Fruit fly (Drosophila melanogaster) whole organism, embryonic: ENCODE results near the gene CG44090.

Source experiments
- CG10321 ChIP-seq: fragments of 200-800 bp; sonication (Bioruptor generic); IDR thresholded peaks from 2 replicates; pipeline ENCODE4 v1.3.6; 2022; ENCODE audit warnings: missing biosample characterization, missing genetic modification characterization
- CG11695 ChIP-seq: fragments of 200-800 bp; sonication (Bioruptor generic); IDR thresholded peaks from 3 replicates; pipeline ENCODE4 v1.3.6; 2022; ENCODE audit warnings: missing biosample characterization, missing genetic modification characterization
- CG1233 ChIP-seq: fragments of 200-800 bp; sonication (Bioruptor generic); optimal IDR thresholded peaks from 4 replicates; lab custom pipeline; 2018; ENCODE audit warnings: missing biosample characterization, mild to moderate bottlenecking, missing genetic modification characterization
- CG12769 ChIP-seq: fragments of 200-800 bp; sonication (Bioruptor generic); optimal IDR thresholded peaks from 2 replicates; lab custom pipeline; 2019; ENCODE audit warnings: missing biosample characterization, mild to moderate bottlenecking, missing genetic modification characterization, moderate library complexity
- CG14860 ChIP-seq: fragments of 200-800 bp; sonication (Bioruptor generic); IDR thresholded peaks from 3 replicates; pipeline ENCODE4 v1.3.6; 2022; ENCODE audit warnings: missing biosample characterization, missing genetic modification characterization; ENCODE audit not compliant: partially characterized antibody
- CG15011 ChIP-seq: fragments of 200-800 bp; sonication (Bioruptor generic); optimal IDR thresholded peaks from 3 replicates; lab custom pipeline; 2018; ENCODE audit warnings: missing biosample characterization, mild to moderate bottlenecking, missing genetic modification characterization
- CG31224 ChIP-seq: fragments of 200-800 bp; sonication (Bioruptor generic); IDR thresholded peaks from 2 replicates; pipeline ENCODE4 v1.3.6; 2022; ENCODE audit warnings: missing biosample characterization, missing genetic modification characterization
- CG3163 ChIP-seq: fragments of 200-800 bp; sonication (Bioruptor generic); optimal IDR thresholded peaks from 3 replicates; lab custom pipeline; 2016; ENCODE audit warnings: missing biosample characterization, missing genetic modification characterization
- CG32772 ChIP-seq: fragments of 200-800 bp; sonication (Bioruptor generic); IDR thresholded peaks from 2 replicates; pipeline ENCODE4 v1.3.6; 2022; ENCODE audit warnings: missing biosample characterization, missing genetic modification characterization
- CG3838 ChIP-seq: fragments of 200-800 bp; sonication (Bioruptor generic); optimal IDR thresholded peaks from 3 replicates; lab custom pipeline; 2016; ENCODE audit warnings: missing biosample characterization, missing genetic modification characterization
- CG43689 ChIP-seq: fragments of 200-800 bp; sonication (Bioruptor generic); IDR thresholded peaks from 2 replicates; pipeline ENCODE4 v1.3.6; 2022; ENCODE audit warnings: missing biosample characterization, missing genetic modification characterization
- CG7963 ChIP-seq: fragments of 200-800 bp; sonication (Bioruptor generic); IDR thresholded peaks from 3 replicates; pipeline ENCODE4 v1.3.6; 2022; ENCODE audit warnings: missing biosample characterization, missing genetic modification characterization; ENCODE audit not compliant: partially characterized antibody
- CG7987 ChIP-seq: fragments of 200-800 bp; sonication (Bioruptor generic); optimal IDR thresholded peaks from 2 replicates; lab custom pipeline; 2018; ENCODE audit warnings: missing biosample characterization, mild to moderate bottlenecking, missing genetic modification characterization, moderate library complexity
- CrebB ChIP-seq: fragments of 200-800 bp; sonication (Bioruptor generic); optimal IDR thresholded peaks from 3 replicates; lab custom pipeline; 2018; ENCODE audit warnings: missing biosample characterization, mild to moderate bottlenecking, missing genetic modification characterization
- D19A ChIP-seq: fragments of 200-800 bp; optimal IDR thresholded peaks from 3 replicates; lab custom pipeline; 2019; ENCODE audit warnings: missing biosample characterization, mild to moderate bottlenecking, missing genetic modification characterization, moderate library complexity
- Dek ChIP-seq: fragments of 200-800 bp; sonication (Bioruptor generic); optimal IDR thresholded peaks from 3 replicates; lab custom pipeline; 2019; ENCODE audit warnings: missing biosample characterization, mild to moderate bottlenecking, missing genetic modification characterization, moderate library complexity
- Doc2 ChIP-seq: fragments of 200-800 bp; sonication (Bioruptor generic); IDR thresholded peaks from 2 replicates; pipeline ENCODE4 v1.3.6; 2022; ENCODE audit warnings: missing biosample characterization, missing genetic modification characterization
- Dref ChIP-seq: fragments of 200-800 bp; sonication (Bioruptor generic); IDR thresholded peaks from 2 replicates; pipeline ENCODE4 v1.3.6; 2022; ENCODE audit warnings: missing biosample characterization, missing genetic modification characterization
- Elba2 ChIP-seq: fragments of 200-800 bp; sonication (Bioruptor generic); optimal IDR thresholded peaks from 3 replicates; lab custom pipeline; 2016; ENCODE audit warnings: missing biosample characterization, missing genetic modification characterization
- Fer3 ChIP-seq: fragments of 200-800 bp; sonication (Bioruptor generic); optimal IDR thresholded peaks from 2 replicates; lab custom pipeline; 2018; ENCODE audit warnings: missing biosample characterization, mild to moderate bottlenecking, missing genetic modification characterization, moderate library complexity
- Hsf ChIP-seq: fragments of 200-800 bp; sonication (Bioruptor generic); optimal IDR thresholded peaks from 3 replicates; lab custom pipeline; 2016; ENCODE audit warnings: missing biosample characterization, missing genetic modification characterization
- Mad ChIP-seq: fragments of 200-800 bp; sonication (Bioruptor generic); optimal IDR thresholded peaks from 2 replicates; lab custom pipeline; 2016; ENCODE audit warnings: missing biosample characterization, missing genetic modification characterization
- Myb ChIP-seq: fragments of 200-800 bp; sonication (Bioruptor generic); optimal IDR thresholded peaks from 2 replicates; lab custom pipeline; 2016; ENCODE audit warnings: missing biosample characterization, missing genetic modification characterization
- Opbp ChIP-seq: fragments of 200-800 bp; sonication (Bioruptor generic); IDR thresholded peaks from 3 replicates; pipeline ENCODE4 v1.3.6; 2022; ENCODE audit warnings: missing biosample characterization, missing genetic modification characterization; ENCODE audit not compliant: partially characterized antibody
- PHDP ChIP-seq: fragments of 200-800 bp; sonication (Bioruptor generic); optimal IDR thresholded peaks from 3 replicates; lab custom pipeline; 2018; ENCODE audit warnings: missing biosample characterization, mild to moderate bottlenecking, missing genetic modification characterization, moderate library complexity
- Ravus ChIP-seq: fragments of 200-800 bp; sonication (Bioruptor generic); IDR thresholded peaks from 2 replicates; pipeline ENCODE4 v1.3.6; 2022; ENCODE audit warnings: missing biosample characterization, missing genetic modification characterization
- Sox102F ChIP-seq: fragments of 200-800 bp; sonication (Bioruptor generic); optimal IDR thresholded peaks from 2 replicates; lab custom pipeline; 2018; ENCODE audit warnings: missing biosample characterization, mild to moderate bottlenecking, missing genetic modification characterization, moderate library complexity
- Trl ChIP-seq, 3 experiments: fragments of >200 bp in 2 of 3; fragments of 200-800 bp in 1 of 3; sonication (Bioruptor generic) in 1 of 3; optimal IDR thresholded peaks; 2 replicates in 1 of 3; 3 replicates in 2 of 3; lab custom pipeline; 2016 to 2017; ENCODE audit warnings: missing biosample characterization in 1 of 3, missing genetic modification characterization in 1 of 3
- abd-A ChIP-seq: fragments of 200-800 bp; sonication (Bioruptor generic); optimal IDR thresholded peaks from 3 replicates; lab custom pipeline; 2019; ENCODE audit warnings: missing biosample characterization, mild to moderate bottlenecking, missing genetic modification characterization, moderate library complexity
- bigmax ChIP-seq: fragments of 200-800 bp; sonication (Bioruptor generic); optimal IDR thresholded peaks from 2 replicates; lab custom pipeline; 2018; ENCODE audit warnings: missing biosample characterization, mild to moderate bottlenecking, missing genetic modification characterization
- cas ChIP-seq: fragments of 200-800 bp; sonication (Bioruptor generic); IDR thresholded peaks from 2 replicates; pipeline ENCODE4 v1.3.6; 2022; ENCODE audit warnings: missing biosample characterization, missing genetic modification characterization
- chn ChIP-seq: fragments of 200-800 bp; sonication (Bioruptor generic); optimal IDR thresholded peaks from 2 replicates; lab custom pipeline; 2016; ENCODE audit warnings: missing biosample characterization, missing genetic modification characterization
- dimm ChIP-seq: fragments of 200-800 bp; sonication (Bioruptor generic); IDR thresholded peaks from 2 replicates; pipeline ENCODE4 v1.3.6; 2022; ENCODE audit warnings: missing biosample characterization, missing genetic modification characterization
- dmrt99B ChIP-seq: fragments of 200-800 bp; sonication (Bioruptor generic); optimal IDR thresholded peaks from 2 replicates; lab custom pipeline; 2018; ENCODE audit warnings: missing biosample characterization, mild to moderate bottlenecking, missing genetic modification characterization, moderate library complexity
- ems ChIP-seq: fragments of 200-800 bp; sonication (Bioruptor generic); optimal IDR thresholded peaks from 3 replicates; lab custom pipeline; 2016; ENCODE audit warnings: missing biosample characterization, missing genetic modification characterization
- fd3F ChIP-seq: fragments of 200-800 bp; sonication (Bioruptor generic); optimal IDR thresholded peaks from 2 replicates; lab custom pipeline; 2018; ENCODE audit warnings: missing biosample characterization, mild to moderate bottlenecking, missing genetic modification characterization, moderate library complexity
- gcm ChIP-seq: fragments of 200-800 bp; sonication (Bioruptor generic); optimal IDR thresholded peaks from 2 replicates; lab custom pipeline; 2019; ENCODE audit warnings: missing biosample characterization, mild to moderate bottlenecking, missing genetic modification characterization, moderate library complexity
- gro ChIP-seq: fragments of 200-800 bp; sonication (Bioruptor generic); optimal IDR thresholded peaks from 2 replicates; lab custom pipeline; 2016; ENCODE audit warnings: missing biosample characterization, missing genetic modification characterization
- gsb-n ChIP-seq: fragments of 200-800 bp; sonication (Bioruptor generic); optimal IDR thresholded peaks from 3 replicates; lab custom pipeline; 2018; ENCODE audit warnings: missing biosample characterization, mild to moderate bottlenecking, missing genetic modification characterization
- jing ChIP-seq: fragments of 200-800 bp; sonication (Bioruptor generic); optimal IDR thresholded peaks from 2 replicates; lab custom pipeline; 2018; ENCODE audit warnings: missing biosample characterization, mild to moderate bottlenecking, missing genetic modification characterization
- luna ChIP-seq: fragments of 200-800 bp; sonication (Bioruptor generic); optimal IDR thresholded peaks from 2 replicates; lab custom pipeline; 2016; ENCODE audit warnings: missing biosample characterization, missing genetic modification characterization
- repo ChIP-seq: fragments of 200-800 bp; sonication (Bioruptor generic); optimal IDR thresholded peaks from 2 replicates; lab custom pipeline; 2016; ENCODE audit warnings: missing biosample characterization, missing genetic modification characterization
- row ChIP-seq: fragments of 200-800 bp; sonication (Bioruptor generic); IDR thresholded peaks from 3 replicates; pipeline ENCODE4 v1.3.6; 2022; ENCODE audit warnings: missing biosample characterization, missing genetic modification characterization
- scrt ChIP-seq: fragments of 200-800 bp; sonication (Bioruptor generic); optimal IDR thresholded peaks from 2 replicates; lab custom pipeline; 2018; ENCODE audit warnings: missing biosample characterization, mild to moderate bottlenecking, missing genetic modification characterization, moderate library complexity
- sim ChIP-seq: fragments of 200-800 bp; sonication (Bioruptor generic); IDR thresholded peaks from 2 replicates; pipeline ENCODE4 v1.3.6; 2022; ENCODE audit warnings: missing biosample characterization, missing genetic modification characterization
- trh ChIP-seq: fragments of 200-800 bp; sonication (Bioruptor generic); optimal IDR thresholded peaks from 2 replicates; lab custom pipeline; 2016; ENCODE audit warnings: missing biosample characterization, missing genetic modification characterization
- usp ChIP-seq: fragments of >200 bp; optimal IDR thresholded peaks from 2 replicates; lab custom pipeline; 2017; ENCODE audit warnings: missing biosample characterization, missing genetic modification characterization
- zfh2 ChIP-seq: fragments of 200-800 bp; sonication (Bioruptor generic); optimal IDR thresholded peaks from 2 replicates; lab custom pipeline; 2016; ENCODE audit warnings: missing biosample characterization, missing genetic modification characterization

Gene CG44090

dm6 chr3R:17386168-17386819 lies 47.9 kb downstream of the CG44090 start (continued):
- TF ChIP-seq sim, result peak; percentile 62
- TF ChIP-seq dimm (GFP tag; lab: Robert Waterston, UW), result 0 out of 2 replicates have a peak, but pooled peaks have one; percentile 24
- TF ChIP-seq Hsf, result peak; percentile 54
- TF ChIP-seq Dref (GFP tag; lab: Robert Waterston, UW), result no peak
- no peak for TF ChIP-seq CG3838 (GFP tag; lab: Kevin White, UChicago)
- peak; percentile 92 for TF ChIP-seq row (GFP tag; lab: Robert Waterston, UW)
- TF ChIP-seq CG11695, result peak; percentile 61; the same call in 1 of the 3 replicates
- no peak for TF ChIP-seq trh (GFP tag; lab: Kevin White, UChicago)
- no peak for TF ChIP-seq CG7987
- TF ChIP-seq gro (GFP tag; lab: Kevin White, UChicago), result peak; percentile 28
- peak; percentile 57 for TF ChIP-seq gsb-n (tag; lab: Kevin White, UChicago)
- TF ChIP-seq D19A, result peak; percentile 68
- TF ChIP-seq cas (GFP tag; lab: Robert Waterston, UW), result no peak
- no peak for TF ChIP-seq usp
- no peak for TF ChIP-seq abd-A (tag; lab: Kevin White, UChicago)
- no peak for TF ChIP-seq CG10321
- no peak for TF ChIP-seq CG7963 (GFP tag; lab: Robert Waterston, UW)
- no peak for TF ChIP-seq CG3163 (GFP tag; lab: Kevin White, UChicago)
- no peak for TF ChIP-seq CG15011 (GFP tag; lab: Kevin White, UChicago)
- TF ChIP-seq Mad (GFP tag; lab: Kevin White, UChicago), result no peak
- peak; percentile 47; the same call in 1 of the 2 replicates for TF ChIP-seq CG43689 (GFP tag; lab: Robert Waterston, UW)
- no peak for TF ChIP-seq scrt (GFP tag; lab: Kevin White, UChicago)
- TF ChIP-seq gcm, result peak; percentile 48

dm6 chr3R:17385329-17386019 lies 48.8 kb downstream of the CG44090 start:
- TF ChIP-seq jing (GFP tag; lab: Kevin White, UChicago) (peak; percentile 23), dmrt99B (tag; lab: Kevin White, UChicago) (peak; percentile 61), Opbp (GFP tag; lab: Robert Waterston, UW) (peak; percentile 72), repo (GFP tag; lab: Kevin White, UChicago) (peak; percentile 58), Sox102F (GFP tag; lab: Kevin White, UChicago) (peak; percentile 44), Myb (peak; percentile 81), fd3F (GFP tag; lab: Kevin White, UChicago) (peak; percentile 67), Dref (GFP tag; lab: Robert Waterston, UW) (peak; percentile 41; the same call in 1 of the 2 replicates), Doc2 (GFP tag; lab: Robert Waterston, UW) (no peak), Ravus (GFP tag; lab: Robert Waterston, UW) (no peak), chn (GFP tag; lab: Kevin White, UChicago) (peak; percentile 66), CG14860 (GFP tag; lab: Robert Waterston, UW) (no peak), Elba2 (GFP tag; lab: Kevin White, UChicago) (peak; percentile 34), CrebB (tag; lab: Kevin White, UChicago) (peak; percentile 34), Dek (tag; lab: Kevin White, UChicago) (peak; percentile 40), dimm (GFP tag; lab: Robert Waterston, UW) (no peak), PHDP (peak; percentile 34), CG32772 (GFP tag; lab: Robert Waterston, UW) (peak; percentile 71), Fer3 (tag; lab: Kevin White, UChicago) (peak; percentile 49), ems (GFP tag; lab: Kevin White, UChicago) (peak; percentile 41), zfh2 (GFP tag; lab: Kevin White, UChicago) (peak; percentile 61), Trl (optimal IDR thresholded peaks at IDR 0.05; lab: Kevin White, UChicago) (no peak), Trl (GFP tag; optimal IDR thresholded peaks at IDR 0.05; lab: Kevin White, UChicago) (peak; percentile 81), CG1233 (peak; percentile 9), luna (GFP tag; lab: Kevin White, UChicago) (peak; percentile 66), bigmax (GFP tag; lab: Kevin White, UChicago) (peak; percentile 38), CG31224 (GFP tag; lab: Robert Waterston, UW) (no peak), CG12769 (tag; lab: Kevin White, UChicago) (peak; percentile 64)
